Worm (Caenorhabditis elegans) whole organism, mixed stage, embryonic: ENCODE results near the gene cyp-13A10.

Source experiments
- elt-1 ChIP-seq: sonication (generic microtip); optimal IDR thresholded peaks from 2 replicates; lab custom pipeline; 2017; ENCODE audit warnings: missing genetic modification characterization, mild to moderate bottlenecking, missing compliant biosample characterization, antibody characterized with exemption, moderate library complexity, borderline replicate concordance; ENCODE audit not compliant: insufficient read depth
- lin-13 ChIP-seq: fragments of 150-350 bp; optimal IDR thresholded peaks from 2 replicates; lab custom pipeline; 2014; ENCODE audit warnings: missing biosample characterization, missing genetic modification characterization
- lin-32 ChIP-seq: fragments of 200-800 bp; sonication (Bioruptor generic); optimal IDR thresholded peaks from 2 replicates; lab custom pipeline; 2018; ENCODE audit warnings: mild to moderate bottlenecking, missing genetic modification characterization, missing compliant biosample characterization
- lsy-2 ChIP-seq: fragments of 150-350 bp; optimal IDR thresholded peaks from 2 replicates; lab custom pipeline; 2014; ENCODE audit warnings: missing biosample characterization, missing genetic modification characterization
- mab-5 ChIP-seq: fragments of 150-350 bp; optimal IDR thresholded peaks from 2 replicates; lab custom pipeline; 2014; ENCODE audit warnings: missing biosample characterization, missing genetic modification characterization
- mls-2 ChIP-seq: sonication (generic microtip); optimal IDR thresholded peaks from 2 replicates; lab custom pipeline; 2016; ENCODE audit warnings: mild to moderate bottlenecking, missing genetic modification characterization, moderate library complexity, missing compliant biosample characterization
- nhr-28 ChIP-seq: fragments of 150-350 bp; optimal IDR thresholded peaks from 2 replicates; lab custom pipeline; 2014; ENCODE audit warnings: missing biosample characterization, missing genetic modification characterization
- unc-62 ChIP-seq: fragments of 150-350 bp; optimal IDR thresholded peaks from 2 replicates; lab custom pipeline; 2014; ENCODE audit warnings: missing biosample characterization, missing genetic modification reagents, missing genetic modification characterization
- zip-8 ChIP-seq: fragments of 150-350 bp; optimal IDR thresholded peaks from 2 replicates; lab custom pipeline; 2014; ENCODE audit warnings: missing biosample characterization, missing genetic modification characterization
- ztf-11 ChIP-seq: fragments of 150-350 bp; optimal IDR thresholded peaks from 2 replicates; lab custom pipeline; 2014; ENCODE audit warnings: missing biosample characterization, missing genetic modification characterization

DNA sequence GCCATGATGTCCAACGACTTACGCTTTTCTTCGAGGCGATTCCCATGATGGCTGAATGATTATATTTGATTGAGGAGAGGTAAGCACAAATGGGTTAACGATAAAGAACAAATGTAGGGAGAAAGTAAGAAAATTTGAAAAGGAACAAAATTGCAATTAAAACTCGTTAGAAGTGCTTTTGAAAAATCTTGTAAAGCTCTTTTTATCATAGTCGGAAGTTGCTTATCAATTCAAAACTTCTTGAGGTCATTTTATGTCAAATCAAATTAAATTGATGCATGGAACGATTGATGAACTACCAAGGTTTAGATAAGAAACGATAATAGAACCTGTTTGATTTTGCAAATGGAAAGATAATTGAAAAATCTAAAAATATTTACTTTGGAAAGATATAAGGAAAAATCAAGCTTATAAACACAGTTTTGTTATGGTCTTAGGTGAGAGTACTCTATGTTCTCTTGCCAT is 46.2 kb upstream of the cyp-13A10 start, which contains the start of gene glt-5:
- TF ChIP-seq zip-8 (tag; lab: Kevin White, UChicago), result no peak
- no peak for TF ChIP-seq elt-1 (tag; lab: Kevin White, UChicago)
- no peak for TF ChIP-seq lsy-2 (tag; lab: Kevin White, UChicago)
- TF ChIP-seq lin-13 (tag; lab: Kevin White, UChicago), result no peak
- no peak for TF ChIP-seq mls-2
- TF ChIP-seq ztf-11 (tag; lab: Kevin White, UChicago), result no peak
- TF ChIP-seq nhr-28, result no peak
- TF ChIP-seq mab-5 (tag; lab: Kevin White, UChicago), result no peak
- TF ChIP-seq lin-32, result no peak
- TF ChIP-seq unc-62, result no peak
